Worm (Caenorhabditis elegans) whole organism, mixed stage, embryonic: ENCODE data around the gene T16G12.7.

Experiments used
- bed-3 ChIP-seq: fragments of 200-800 bp; sonication (Bioruptor generic); optimal IDR thresholded peaks from 3 replicates; lab custom pipeline; 2018; ENCODE audit warnings: mild to moderate bottlenecking, missing genetic modification characterization, moderate library complexity, missing compliant biosample characterization
- blmp-1 ChIP-seq: fragments of 150-350 bp; optimal IDR thresholded peaks from 2 replicates; lab custom pipeline; 2014; ENCODE audit warnings: missing biosample characterization, missing genetic modification characterization
- ceh-39 ChIP-seq: fragments of 150-350 bp; optimal IDR thresholded peaks from 2 replicates; lab custom pipeline; 2014; ENCODE audit warnings: missing biosample characterization, missing genetic modification characterization
- ceh-43 ChIP-seq: fragments of 200-800 bp; sonication (Bioruptor generic); optimal IDR thresholded peaks from 2 replicates; lab custom pipeline; 2018; ENCODE audit warnings: mild to moderate bottlenecking, missing genetic modification characterization, moderate library complexity, missing compliant biosample characterization
- ceh-83 ChIP-seq: fragments of 200-800 bp; sonication (Bioruptor generic); optimal IDR thresholded peaks from 2 replicates; lab custom pipeline; 2018; ENCODE audit warnings: mild to moderate bottlenecking, missing genetic modification characterization, missing compliant biosample characterization
- ces-1 ChIP-seq: fragments of 150-350 bp; optimal IDR thresholded peaks from 2 replicates; lab custom pipeline; 2014; ENCODE audit warnings: missing biosample characterization, missing genetic modification reagents, missing genetic modification characterization
- cnd-1 ChIP-seq: fragments of 200-800 bp; sonication (Bioruptor generic); optimal IDR thresholded peaks from 2 replicates; lab custom pipeline; 2018; ENCODE audit warnings: mild to moderate bottlenecking, missing genetic modification characterization, missing compliant biosample characterization
- drap-1 ChIP-seq: fragments of 200-800 bp; sonication (Bioruptor generic); optimal IDR thresholded peaks from 3 replicates; lab custom pipeline; 2018; ENCODE audit warnings: mild to moderate bottlenecking, missing genetic modification characterization, missing compliant biosample characterization
- flh-1 ChIP-seq: fragments of 200-800 bp; sonication (Bioruptor generic); optimal IDR thresholded peaks from 2 replicates; lab custom pipeline; 2018; ENCODE audit warnings: mild to moderate bottlenecking, missing genetic modification characterization, moderate library complexity, missing compliant biosample characterization
- ham-2 ChIP-seq: fragments of 200-800 bp; sonication (Bioruptor generic); optimal IDR thresholded peaks from 2 replicates; lab custom pipeline; 2018; ENCODE audit warnings: mild to moderate bottlenecking, missing genetic modification characterization, missing compliant biosample characterization
- lin-32 ChIP-seq: fragments of 200-800 bp; sonication (Bioruptor generic); optimal IDR thresholded peaks from 2 replicates; lab custom pipeline; 2018; ENCODE audit warnings: mild to moderate bottlenecking, missing genetic modification characterization, missing compliant biosample characterization
- lsy-2 ChIP-seq: fragments of 150-350 bp; optimal IDR thresholded peaks from 2 replicates; lab custom pipeline; 2014; ENCODE audit warnings: missing biosample characterization, missing genetic modification characterization
- mab-5 ChIP-seq: fragments of 150-350 bp; optimal IDR thresholded peaks from 2 replicates; lab custom pipeline; 2014; ENCODE audit warnings: missing biosample characterization, missing genetic modification characterization
- mep-1 ChIP-seq: fragments of 150-350 bp; optimal IDR thresholded peaks from 2 replicates; lab custom pipeline; 2017; ENCODE audit warnings: missing biosample characterization, missing genetic modification reagents, missing genetic modification characterization, inconsistent platforms
- nhr-12 ChIP-seq: fragments of 150-350 bp; optimal IDR thresholded peaks from 2 replicates; lab custom pipeline; 2014; ENCODE audit warnings: missing biosample characterization, missing genetic modification characterization
- nhr-2 ChIP-seq: fragments of 150-350 bp; optimal IDR thresholded peaks from 2 replicates; lab custom pipeline; 2014; ENCODE audit warnings: missing biosample characterization, missing genetic modification characterization
- nhr-237 ChIP-seq: fragments of 150-350 bp; optimal IDR thresholded peaks from 2 replicates; lab custom pipeline; 2014; ENCODE audit warnings: missing biosample characterization, missing genetic modification characterization
- nhr-28 ChIP-seq: fragments of 150-350 bp; optimal IDR thresholded peaks from 2 replicates; lab custom pipeline; 2014; ENCODE audit warnings: missing biosample characterization, missing genetic modification characterization
- pha-4 ChIP-seq: fragments of 150-350 bp; optimal IDR thresholded peaks from 2 replicates; lab custom pipeline; 2018; ENCODE audit warnings: missing biosample characterization, missing genetic modification reagents, missing genetic modification characterization
- sem-2 ChIP-seq: fragments of 200-800 bp; sonication (Bioruptor generic); optimal IDR thresholded peaks from 2 replicates; lab custom pipeline; 2018; ENCODE audit warnings: mild to moderate bottlenecking, missing genetic modification characterization, missing compliant biosample characterization
- snpc-4 ChIP-seq: fragments of 150-350 bp; optimal IDR thresholded peaks from 2 replicates; lab custom pipeline; 2014; ENCODE audit warnings: missing biosample characterization, missing genetic modification characterization
- sptf-1 ChIP-seq: sonication (generic microtip); optimal IDR thresholded peaks from 2 replicates; lab custom pipeline; 2017; ENCODE audit warnings: mild to moderate bottlenecking, missing genetic modification characterization, moderate library complexity, missing compliant biosample characterization
- tbx-8 ChIP-seq: fragments of 200-800 bp; sonication (Bioruptor generic); optimal IDR thresholded peaks from 2 replicates; lab custom pipeline; 2018; ENCODE audit warnings: mild to moderate bottlenecking, missing genetic modification characterization, moderate library complexity, missing compliant biosample characterization
- unc-120 ChIP-seq: sonication (generic microtip); optimal IDR thresholded peaks from 2 replicates; lab custom pipeline; 2017; ENCODE audit warnings: missing genetic modification characterization, missing compliant biosample characterization; ENCODE audit not compliant: poor library complexity, severe bottlenecking
- unc-39 ChIP-seq: fragments of 150-350 bp; optimal IDR thresholded peaks from 2 replicates; lab custom pipeline; 2014; ENCODE audit warnings: missing biosample characterization, missing genetic modification characterization
- unc-62 ChIP-seq: fragments of 150-350 bp; optimal IDR thresholded peaks from 2 replicates; lab custom pipeline; 2014; ENCODE audit warnings: missing biosample characterization, missing genetic modification reagents, missing genetic modification characterization
- zip-8 ChIP-seq: fragments of 150-350 bp; optimal IDR thresholded peaks from 2 replicates; lab custom pipeline; 2014; ENCODE audit warnings: missing biosample characterization, missing genetic modification characterization
- ztf-11 ChIP-seq: fragments of 150-350 bp; optimal IDR thresholded peaks from 2 replicates; lab custom pipeline; 2014; ENCODE audit warnings: missing biosample characterization, missing genetic modification characterization

T16G12.7 gene

ce11 chrIII:10040013-10040412 lies at the start of gene T16G12.7:
Gene T16G12.7 (minus strand): TSS chrIII:10040113.
- TF ChIP-seq lsy-2 (tag; lab: Kevin White, UChicago) (no peak), nhr-2 (tag; lab: Kevin White, UChicago) (no peak), sem-2 (GFP tag; lab: Kevin White, UChicago) (no peak), unc-39 (tag; lab: Kevin White, UChicago) (no peak), ceh-39 (tag; lab: Kevin White, UChicago) (no peak), mep-1 (no peak), ces-1 (GFP tag; lab: Kevin White, UChicago) (no peak), nhr-28 (tag; lab: Kevin White, UChicago) (no peak), sptf-1 (tag; lab: Kevin White, UChicago) (no peak), tbx-8 (no peak), lin-32 (GFP tag; lab: Kevin White, UChicago) (no peak), snpc-4 (no peak), pha-4 (no peak), unc-62 (GFP tag; lab: Kevin White, UChicago) (no peak), zip-8 (tag; lab: Kevin White, UChicago) (no peak), blmp-1 (tag; lab: Kevin White, UChicago) (no peak)

ce11 chrIII:10088508-10088981 lies 48.6 kb upstream of the T16G12.7 start, which contains the start of gene hal-2:
Gene hal-2 (minus strand): TSS chrIII:10088931.
- TF ChIP-seq ceh-43 (GFP tag; lab: Kevin White, UChicago): no peak
- TF ChIP-seq drap-1 (GFP tag; lab: Kevin White, UChicago): no peak
- no peak for TF ChIP-seq blmp-1 (tag; lab: Kevin White, UChicago)
- TF ChIP-seq snpc-4: no peak
- TF ChIP-seq sptf-1 (tag; lab: Kevin White, UChicago): no peak
- no peak for TF ChIP-seq nhr-2 (tag; lab: Kevin White, UChicago)
- TF ChIP-seq lin-32 (GFP tag; lab: Kevin White, UChicago): no peak
- no peak for TF ChIP-seq unc-62 (GFP tag; lab: Kevin White, UChicago)
- TF ChIP-seq zip-8 (tag; lab: Kevin White, UChicago): no peak
- no peak for TF ChIP-seq nhr-237

ce11 chrIII:10085983-10086382 lies 46.1 kb upstream of the T16G12.7 start, which contains the start of gene T16H12.2:
Gene T16H12.2 (plus strand): TSS chrIII:10086283.
- TF ChIP-seq sem-2 (GFP tag; lab: Kevin White, UChicago) (no peak), nhr-12 (no peak), nhr-28 (tag; lab: Kevin White, UChicago) (no peak)
- TF ChIP-seq, all 35 proteins: peak for 0

ce11 chrIII:10085574-10085973 lies 45.7 kb upstream of the T16G12.7 start:
- TF ChIP-seq unc-120 (no peak), nhr-237 (no peak)

ce11 chrIII:10085103-10085502 lies 45.2 kb upstream of the T16G12.7 start, which contains the start of gene T16H12.13:
Gene T16H12.13 (plus strand): TSS chrIII:10085403.
- TF ChIP-seq lsy-2 (tag; lab: Kevin White, UChicago) (no peak), ztf-11 (tag; lab: Kevin White, UChicago) (no peak), blmp-1 (tag; lab: Kevin White, UChicago) (no peak), unc-62 (GFP tag; lab: Kevin White, UChicago) (no peak), ceh-39 (tag; lab: Kevin White, UChicago) (no peak), unc-120 (no peak)

- TF ChIP-seq unc-39 (tag; lab: Kevin White, UChicago) (no peak), nhr-2 (tag; lab: Kevin White, UChicago) (no peak), mab-5 (no peak), ham-2 (GFP tag; lab: Kevin White, UChicago) (no peak), tbx-8 (no peak), snpc-4 (no peak), ztf-11 (tag; lab: Kevin White, UChicago) (no peak), bed-3 (GFP tag; lab: Kevin White, UChicago) (no peak), flh-1 (GFP tag; lab: Kevin White, UChicago) (no peak), ces-1 (GFP tag; lab: Kevin White, UChicago) (no peak), unc-120 (no peak), unc-62 (GFP tag; lab: Kevin White, UChicago) (no peak), cnd-1 (tag; lab: Kevin White, UChicago) (no peak), drap-1 (GFP tag; lab: Kevin White, UChicago) (no peak), sptf-1 (tag; lab: Kevin White, UChicago) (no peak), lin-32 (GFP tag; lab: Kevin White, UChicago) (no peak), ceh-83 (GFP tag; lab: Kevin White, UChicago) (no peak), ceh-43 (GFP tag; lab: Kevin White, UChicago) (no peak)
These were observed 43.3 kb upstream of the T16G12.7 start, which contains the start of gene T16H12.3 for ce11 chrIII:10083242-10083641. Gene T16H12.3 (minus strand): TSS chrIII:10083292.
